Worm (Caenorhabditis elegans) whole organism, L4 larva: ENCODE results near the gene fubl-3.

Experiments used
- F10B5.3 ChIP-seq: sonication (generic microtip); optimal IDR thresholded peaks from 2 replicates; lab custom pipeline; 2016; ENCODE audit warnings: mild to moderate bottlenecking, missing genetic modification characterization, missing compliant biosample characterization
- F44E2.7 ChIP-seq: fragments of 200-800 bp; sonication (Bioruptor generic); IDR thresholded peaks from 2 replicates; pipeline ENCODE4 v2.1.2; 2022; ENCODE audit warnings: missing genetic modification characterization, missing compliant biosample characterization
- F49E8.2 ChIP-seq: sonication (generic microtip); optimal IDR thresholded peaks from 2 replicates; lab custom pipeline; 2016; ENCODE audit warnings: missing compliant biosample characterization, mild to moderate bottlenecking, missing genetic modification characterization, borderline replicate concordance
- T20F7.1 ChIP-seq: fragments of 200-800 bp; sonication (Bioruptor generic); optimal IDR thresholded peaks from 2 replicates; lab custom pipeline; 2018; ENCODE audit warnings: mild to moderate bottlenecking, missing genetic modification characterization, missing compliant biosample characterization
- T26A8.4 ChIP-seq: fragments of 200-800 bp; sonication (Bioruptor generic); IDR thresholded peaks from 2 replicates; pipeline ENCODE4 v1.3.6; 2022; ENCODE audit warnings: missing genetic modification characterization, missing compliant biosample characterization
- ZK546.5 ChIP-seq, 2 experiments: sonication (generic microtip); optimal IDR thresholded peaks; 2 replicates each; lab custom pipeline; 2017; ENCODE audit warnings: missing biosample characterization in 2 of 2, missing genetic modification characterization in 2 of 2
- aly-2 ChIP-seq: sonication (generic microtip); optimal IDR thresholded peaks from 2 replicates; lab custom pipeline; 2018; ENCODE audit warnings: missing biosample characterization, missing genetic modification characterization
- arid-1 ChIP-seq: fragments of 200-800 bp; sonication (Bioruptor generic); conservative IDR thresholded peaks from 2 replicates; pipeline ENCODE4 v1.3.6; 2022; ENCODE audit warnings: missing genetic modification reagents, missing genetic modification characterization, missing compliant biosample characterization
- ceh-44 ChIP-seq: fragments of 200-800 bp; sonication (Bioruptor generic); IDR thresholded peaks from 2 replicates; pipeline ENCODE4 v1.3.6; 2022; ENCODE audit warnings: missing genetic modification reagents, missing genetic modification characterization, missing compliant biosample characterization
- ceh-82 ChIP-seq: sonication (generic microtip); optimal IDR thresholded peaks from 2 replicates; lab custom pipeline; 2017; ENCODE audit warnings: missing biosample characterization, missing genetic modification characterization
- cey-2 ChIP-seq: sonication (generic microtip); optimal IDR thresholded peaks from 3 replicates; lab custom pipeline; 2017; ENCODE audit warnings: missing genetic modification characterization, mild to moderate bottlenecking, missing compliant biosample characterization, antibody characterized with exemption, borderline replicate concordance; ENCODE audit not compliant: insufficient read depth
- ctbp-1 ChIP-seq: fragments of 200-800 bp; sonication (Bioruptor generic); IDR thresholded peaks from 2 replicates; pipeline ENCODE4 v1.3.6; 2022; ENCODE audit warnings: missing genetic modification reagents, missing genetic modification characterization, missing compliant biosample characterization
- daf-12 ChIP-seq: fragments of 150-350 bp; optimal IDR thresholded peaks from 2 replicates; lab custom pipeline; 2014; ENCODE audit warnings: missing biosample characterization, missing genetic modification reagents, missing genetic modification characterization
- daf-19 ChIP-seq: fragments of 200-800 bp; sonication (Bioruptor generic); conservative IDR thresholded peaks from 2 replicates; pipeline ENCODE4 v1.3.6; 2022; ENCODE audit warnings: missing genetic modification characterization, missing compliant biosample characterization
- dmd-8 ChIP-seq: fragments of 200-800 bp; sonication (Bioruptor generic); IDR thresholded peaks from 2 replicates; pipeline ENCODE4 v1.3.6; 2022; ENCODE audit warnings: missing genetic modification characterization, missing compliant biosample characterization
- dmd-9 ChIP-seq: fragments of 200-800 bp; sonication (Bioruptor generic); IDR thresholded peaks from 2 replicates; pipeline ENCODE4 v1.3.6; 2022; ENCODE audit warnings: missing genetic modification reagents, missing genetic modification characterization, missing compliant biosample characterization
- duxl-1 ChIP-seq: sonication (generic microtip); optimal IDR thresholded peaks from 2 replicates; lab custom pipeline; 2016; ENCODE audit warnings: mild to moderate bottlenecking, missing genetic modification characterization, moderate library complexity, missing compliant biosample characterization; ENCODE audit not compliant: poor library complexity
- fos-1 ChIP-seq: fragments of 150-350 bp; optimal IDR thresholded peaks from 2 replicates; lab custom pipeline; 2014; ENCODE audit warnings: missing biosample characterization, missing genetic modification characterization
- gei-8 ChIP-seq: fragments of 200-800 bp; sonication (Bioruptor generic); optimal IDR thresholded peaks from 2 replicates; lab custom pipeline; 2018; ENCODE audit warnings: mild to moderate bottlenecking, missing genetic modification characterization, missing compliant biosample characterization
- hif-1 ChIP-seq, 2 experiments: sonication (generic microtip); optimal IDR thresholded peaks; 2 replicates each; lab custom pipeline; 2016 to 2017; ENCODE audit warnings: missing compliant biosample characterization in 2 of 2, missing genetic modification characterization in 2 of 2, missing genetic modification reagents in 2 of 2, missing genotype in 2 of 2, mild to moderate bottlenecking in 1 of 2
- jun-1 ChIP-seq: fragments of 150-350 bp; optimal IDR thresholded peaks from 2 replicates; lab custom pipeline; 2014; ENCODE audit warnings: missing biosample characterization, missing genetic modification reagents, missing genetic modification characterization
- lin-1 ChIP-seq: fragments of 200-800 bp; sonication (Bioruptor generic); IDR thresholded peaks from 2 replicates; pipeline ENCODE4 v1.3.6; 2022; ENCODE audit warnings: missing genetic modification reagents, missing genetic modification characterization, missing compliant biosample characterization
- lin-15B ChIP-seq: fragments of 150-350 bp; sonication (generic microtip); optimal IDR thresholded peaks from 3 replicates; lab custom pipeline; 2014; ENCODE audit warnings: missing biosample characterization, missing genetic modification characterization
- lin-29 ChIP-seq: fragments of 200-800 bp; sonication (Bioruptor generic); IDR thresholded peaks from 2 replicates; pipeline ENCODE4 v1.3.6; 2022; ENCODE audit warnings: missing genetic modification reagents, missing genetic modification characterization, missing compliant biosample characterization
- lsy-2 ChIP-seq, 2 experiments: fragments of 150-350 bp in 1 of 2; sonication (generic microtip) in 1 of 2; optimal IDR thresholded peaks; 2 replicates each; lab custom pipeline; 2014 to 2017; ENCODE audit warnings: missing biosample characterization in 2 of 2, missing genetic modification characterization in 2 of 2
- madf-5 ChIP-seq, 2 experiments: fragments of 200-800 bp; sonication (Bioruptor generic); IDR thresholded peaks; 2 replicates each; pipeline ENCODE4 v1.3.6; 2022; ENCODE audit warnings: missing compliant biosample characterization in 2 of 2, missing genetic modification characterization in 2 of 2
- madf-9 ChIP-seq: fragments of 200-800 bp; sonication (Bioruptor generic); conservative IDR thresholded peaks from 2 replicates; pipeline ENCODE4 v1.3.6; 2022; ENCODE audit warnings: missing genetic modification reagents, missing genetic modification characterization, missing compliant biosample characterization
- mdl-1 ChIP-seq, 2 experiments: fragments of 150-350 bp in 1 of 2; sonication (generic microtip) in 1 of 2; optimal IDR thresholded peaks; 2 replicates each; lab custom pipeline; 2014 to 2017; ENCODE audit warnings: missing biosample characterization in 2 of 2, missing genetic modification characterization in 2 of 2
- mxl-2 ChIP-seq: fragments of 200-800 bp; sonication (Bioruptor generic); conservative IDR thresholded peaks from 2 replicates; pipeline ENCODE4 v1.3.6; 2022; ENCODE audit warnings: missing genetic modification reagents, missing genetic modification characterization, missing compliant biosample characterization
- mxl-3 ChIP-seq: fragments of 200-800 bp; sonication (Bioruptor generic); optimal IDR thresholded peaks from 2 replicates; lab custom pipeline; 2018; ENCODE audit warnings: mild to moderate bottlenecking, missing genetic modification characterization, missing compliant biosample characterization
- nhr-102 ChIP-seq: sonication (generic microtip); optimal IDR thresholded peaks from 2 replicates; lab custom pipeline; 2016; ENCODE audit warnings: mild to moderate bottlenecking, missing genetic modification characterization, moderate library complexity, missing compliant biosample characterization
- nhr-11 ChIP-seq: fragments of 150-350 bp; optimal IDR thresholded peaks from 2 replicates; lab custom pipeline; 2014; ENCODE audit warnings: missing biosample characterization, missing genetic modification characterization
- nhr-237 ChIP-seq: sonication (generic microtip); optimal IDR thresholded peaks from 2 replicates; lab custom pipeline; 2017; ENCODE audit warnings: missing biosample characterization, missing genetic modification characterization
- nhr-25 ChIP-seq: sonication (generic microtip); optimal IDR thresholded peaks from 2 replicates; lab custom pipeline; 2017; ENCODE audit warnings: missing genetic modification characterization, mild to moderate bottlenecking, missing compliant biosample characterization, antibody characterized with exemption, moderate library complexity, borderline replicate concordance; ENCODE audit not compliant: insufficient read depth
- nhr-28 ChIP-seq: fragments of 150-350 bp; optimal IDR thresholded peaks from 2 replicates; lab custom pipeline; 2014; ENCODE audit warnings: missing biosample characterization, missing genetic modification characterization
- nhr-41 ChIP-seq: fragments of 200-800 bp; sonication (Bioruptor generic); IDR thresholded peaks from 2 replicates; pipeline ENCODE4 v1.3.6; 2022; ENCODE audit warnings: missing genetic modification reagents, missing genetic modification characterization, missing compliant biosample characterization
- nhr-6 ChIP-seq: fragments of 150-350 bp; optimal IDR thresholded peaks from 2 replicates; lab custom pipeline; 2014; ENCODE audit warnings: missing biosample characterization, missing genetic modification characterization
- nhr-77 ChIP-seq: fragments of 150-350 bp; optimal IDR thresholded peaks from 2 replicates; lab custom pipeline; 2014; ENCODE audit warnings: missing biosample characterization, missing genetic modification characterization
- php-3 ChIP-seq: fragments of 200-800 bp; sonication (Bioruptor generic); IDR thresholded peaks from 2 replicates; pipeline ENCODE4 v1.3.6; 2022; ENCODE audit warnings: missing genetic modification reagents, missing genetic modification characterization, missing compliant biosample characterization
- rbr-2 ChIP-seq: sonication (generic microtip); optimal IDR thresholded peaks from 2 replicates; lab custom pipeline; 2016; ENCODE audit warnings: missing genotype, missing genetic modification characterization, missing compliant biosample characterization
- sdz-12 ChIP-seq: fragments of 200-800 bp; sonication (Bioruptor generic); optimal IDR thresholded peaks from 2 replicates; lab custom pipeline; 2018; ENCODE audit warnings: mild to moderate bottlenecking, missing genetic modification characterization, missing compliant biosample characterization
- skn-1 ChIP-seq: fragments of 150-350 bp; optimal IDR thresholded peaks from 2 replicates; lab custom pipeline; 2014; ENCODE audit warnings: missing biosample characterization, missing genetic modification characterization
- spr-3 ChIP-seq: fragments of 200-800 bp; sonication (Bioruptor generic); optimal IDR thresholded peaks from 2 replicates; lab custom pipeline; 2018; ENCODE audit warnings: mild to moderate bottlenecking, missing genetic modification characterization, missing compliant biosample characterization
- unc-62 ChIP-seq, 3 experiments: fragments of 150-350 bp in 1 of 3; sonication (generic microtip); optimal IDR thresholded peaks in 2 of 3; peaks in 1 of 3; 1 replicate in 1 of 3; 2 replicates in 2 of 3; lab custom pipeline; 2014 to 2017; ENCODE audit warnings: missing biosample characterization in 3 of 3, missing genetic modification characterization in 3 of 3, missing genetic modification reagents in 3 of 3, missing genotype in 1 of 3
- zag-1 ChIP-seq: fragments of 150-350 bp; optimal IDR thresholded peaks from 2 replicates; lab custom pipeline; 2014; ENCODE audit warnings: missing biosample characterization, missing genetic modification characterization
- zfp-2 ChIP-seq: sonication (generic microtip); optimal IDR thresholded peaks from 2 replicates; lab custom pipeline; 2016; ENCODE audit warnings: mild to moderate bottlenecking, missing genetic modification characterization, missing compliant biosample characterization
- zip-11 ChIP-seq: fragments of 200-800 bp; sonication (Bioruptor generic); IDR thresholded peaks from 2 replicates; pipeline ENCODE4 v1.3.6; 2022; ENCODE audit warnings: missing genetic modification characterization, missing compliant biosample characterization
- zip-2 ChIP-seq: fragments of 150-350 bp; optimal IDR thresholded peaks from 2 replicates; lab custom pipeline; 2014; ENCODE audit warnings: missing biosample characterization, missing genetic modification characterization

Gene fubl-3

DNA sequence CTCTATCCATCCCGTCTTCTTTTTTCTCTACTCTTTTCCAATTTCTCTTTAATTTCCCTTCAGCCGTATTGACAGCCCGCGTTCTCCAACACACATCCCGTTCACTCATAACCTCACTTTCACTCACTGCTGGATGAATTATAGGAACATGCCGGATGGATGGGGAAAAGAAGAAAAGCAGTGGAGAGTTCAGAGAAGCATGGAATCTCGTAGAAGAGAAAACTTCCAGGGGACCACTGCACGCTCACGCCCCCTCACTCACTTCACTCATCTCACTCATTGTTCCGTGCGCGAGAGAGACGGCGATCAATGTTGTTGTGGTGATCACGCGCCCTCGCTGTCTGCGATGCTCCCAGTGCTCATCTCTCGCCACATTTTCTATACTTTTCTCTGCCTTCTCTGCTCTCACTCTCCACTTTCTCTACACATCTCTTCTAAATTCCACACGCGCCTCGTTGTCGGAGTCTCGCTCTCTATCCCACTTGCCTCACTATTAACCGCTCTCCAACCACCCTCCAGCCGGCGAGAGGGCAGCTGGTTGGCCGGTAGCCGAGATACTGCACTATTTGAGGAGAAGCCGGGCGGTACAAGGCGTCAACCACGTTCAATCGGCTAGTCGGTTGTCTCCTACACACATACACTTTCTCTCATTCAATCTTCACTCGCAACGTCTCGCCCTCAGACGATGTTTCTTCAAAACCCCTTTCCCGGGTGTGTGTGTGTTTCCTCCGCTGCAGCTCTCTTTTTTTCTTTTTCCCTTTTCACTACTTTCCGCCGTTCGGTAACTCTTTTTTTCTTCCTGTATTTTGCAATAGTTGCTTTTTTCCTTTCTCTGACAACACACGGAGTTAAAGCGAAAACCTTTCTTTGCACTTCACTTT, 45.7 kb downstream of the fubl-3 start (continued):
- no peak for TF ChIP-seq ceh-82 (tag; lab: Kevin White, UChicago)
- TF ChIP-seq jun-1 (tag; lab: Kevin White, UChicago): peak; percentile 58
- peak; percentile 74 for TF ChIP-seq nhr-102 (tag; lab: Kevin White, UChicago)
- TF ChIP-seq ctbp-1: peak; percentile 92
- TF ChIP-seq F44E2.7 (GFP tag; lab: Robert Waterston, UW): no peak
- peak; percentile 7 for TF ChIP-seq nhr-6 (tag; lab: Kevin White, UChicago)
- TF ChIP-seq gei-8 (GFP tag; lab: Kevin White, UChicago): peak; percentile 83
- peak; percentile 29 for TF ChIP-seq spr-3 (GFP tag; lab: Kevin White, UChicago)
- peak; percentile 67 to 82 for TF ChIP-seq lsy-2 (tag; optimal IDR thresholded peaks at IDR 0.05; lab: Kevin White, UChicago)
- TF ChIP-seq mdl-1 (tag; optimal IDR thresholded peaks at IDR 0.05; lab: Kevin White, UChicago): peak; percentile 80 to 90
- peak; percentile 74 for TF ChIP-seq nhr-11
- TF ChIP-seq duxl-1 (tag; lab: Kevin White, UChicago): peak; percentile 21
- no peak for TF ChIP-seq fos-1
- TF ChIP-seq rbr-2 (tag; lab: Kevin White, UChicago): peak; percentile 93
- no peak; the same call in 1 of the 2 replicates for TF ChIP-seq madf-9
- peak; percentile 62 for TF ChIP-seq T20F7.1 (GFP tag; lab: Kevin White, UChicago)
- TF ChIP-seq madf-5 (GFP tag; IDR thresholded peaks at IDR 0.05; lab: Robert Waterston, UW): 0 out of 4 replicates have a peak, but pooled peaks of 1 of the 2 experiments have one; percentile 6
- no peak for TF ChIP-seq skn-1 (tag; lab: Kevin White, UChicago)
- TF ChIP-seq F10B5.3 (tag; lab: Kevin White, UChicago): peak; percentile 57
- TF ChIP-seq dmd-8 (GFP tag; lab: Robert Waterston, UW): no peak
- no peak for TF ChIP-seq mxl-2 (GFP tag; lab: Robert Waterston, UW)
- no peak for TF ChIP-seq daf-12 (tag; lab: Kevin White, UChicago)
- peak; percentile 9; the same call in 1 of the 2 replicates for TF ChIP-seq lin-1 (GFP tag; lab: Robert Waterston, UW)
- peak; percentile 60 for TF ChIP-seq zip-2
- peak in 1 of 2 experiments; percentile 91 for TF ChIP-seq unc-62 (GFP tag; optimal IDR thresholded peaks at IDR 0.05 in 1 of 2; lab: Kevin White, UChicago)
- TF ChIP-seq unc-62 (tag; optimal IDR thresholded peaks at IDR 0.05; lab: Kevin White, UChicago): no peak
- TF ChIP-seq nhr-25 (tag; lab: Kevin White, UChicago): no peak
- no peak; the same call in 1 of the 2 replicates for TF ChIP-seq nhr-41 (GFP tag; lab: Robert Waterston, UW)
- no peak for TF ChIP-seq sdz-12 (GFP tag; lab: Kevin White, UChicago)
- TF ChIP-seq hif-1 (tag; optimal IDR thresholded peaks at IDR 0.05; lab: Kevin White, UChicago): peak; percentile 66 to 82
- no peak for TF ChIP-seq nhr-77
- TF ChIP-seq lin-15B (tag; lab: Kevin White, UChicago): no peak
- no peak for TF ChIP-seq dmd-9 (GFP tag; lab: Robert Waterston, UW)
- TF ChIP-seq aly-2 (tag; lab: Kevin White, UChicago): no peak
- peak; percentile 81 for TF ChIP-seq T26A8.4
- peak; percentile 96 for TF ChIP-seq mxl-3 (GFP tag; lab: Kevin White, UChicago)
- no peak for TF ChIP-seq cey-2 (tag; lab: Kevin White, UChicago)
- TF ChIP-seq F49E8.2 (tag; lab: Kevin White, UChicago): no peak
- TF ChIP-seq zag-1 (tag; lab: Kevin White, UChicago): peak; percentile 14
- peak; percentile 2 for TF ChIP-seq zfp-2 (tag; lab: Kevin White, UChicago)
- TF ChIP-seq ceh-44 (GFP tag; lab: Robert Waterston, UW): no peak
- TF ChIP-seq zip-11 (GFP tag; lab: Robert Waterston, UW): no peak
- TF ChIP-seq ZK546.5 (tag; optimal IDR thresholded peaks at IDR 0.05; lab: Kevin White, UChicago): no peak
- peak; percentile 63 for TF ChIP-seq nhr-28 (tag; lab: Kevin White, UChicago)
- TF ChIP-seq arid-1 (GFP tag; lab: Robert Waterston, UW): 0 out of 2 replicates have a peak, but pooled peaks have one; percentile 10
- TF ChIP-seq daf-19 (GFP tag; lab: Robert Waterston, UW): no peak; the same call in 1 of the 2 replicates
- TF ChIP-seq lin-29: no peak
- TF ChIP-seq nhr-237 (tag; lab: Kevin White, UChicago): no peak
- 0 out of 2 replicates have a peak, but pooled peaks have one; percentile 29 for TF ChIP-seq php-3 (GFP tag; lab: Robert Waterston, UW)
